Worm (Caenorhabditis elegans): Measurements from ENCODE around the gene B0416.7.
A peak's percentile ranks its signal among the peaks of the same experiment; 100 is the strongest.

Gene B0416.7

DNA sequence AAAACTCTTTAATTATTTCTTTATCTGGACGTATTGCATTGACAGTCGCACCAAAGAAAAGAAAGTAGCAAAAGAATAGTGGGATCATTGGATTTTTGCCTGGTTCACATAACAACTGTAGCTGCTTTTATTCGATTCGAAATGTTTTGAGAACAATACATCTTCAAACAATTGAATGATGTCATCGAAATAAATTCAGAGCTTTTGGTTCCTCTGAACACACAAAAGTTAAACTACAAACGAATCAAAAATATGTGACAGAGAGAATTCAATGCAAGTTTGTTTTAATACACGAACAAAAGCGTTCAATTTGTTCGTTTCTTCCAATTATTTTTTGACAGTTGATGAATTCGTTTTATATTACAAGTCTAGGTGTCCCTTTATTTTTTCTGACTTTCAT, 13.5 kb upstream of the B0416.7 start, which contains the start of gene H29C22.1:
Gene H29C22.1, minus strand, starts transcription at position 101 of the 400 bp plus-strand sequence.
- TF ChIP-seq tbx-37 (GFP tag; conservative IDR thresholded peaks at IDR 0.05) (no peak), B0310.2 (tag; optimal IDR thresholded peaks at IDR 0.05) (no peak), ets-7 (tag; optimal IDR thresholded peaks at IDR 0.05) (no peak)

DNA sequence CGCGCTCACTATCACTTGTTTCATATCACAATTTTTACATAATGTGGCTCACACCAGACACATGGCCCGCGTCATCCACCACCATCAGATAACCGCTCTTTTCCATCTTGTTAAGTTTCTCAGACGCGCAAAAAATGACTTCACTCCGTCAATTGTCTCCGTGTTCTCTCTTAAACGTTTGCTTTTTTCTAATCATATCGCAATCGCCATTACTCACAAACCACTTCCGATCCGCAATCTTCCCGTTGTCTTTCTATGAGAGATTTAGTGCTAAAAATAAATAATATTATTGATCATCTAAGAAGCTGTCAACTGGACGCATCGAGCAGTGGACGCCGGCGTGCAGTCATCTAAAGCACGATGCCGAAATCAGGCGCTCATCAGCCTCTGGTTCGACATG, 5.7 kb upstream of the B0416.7 start, which contains the start of gene tmc-2:
Gene tmc-2, plus strand, starts transcription at position 301 of the 400 bp plus-strand sequence.
- TF ChIP-seq hmbx-1 (tag; optimal IDR thresholded peaks at IDR 0.05) (no peak), ama-1 (optimal IDR thresholded peaks at IDR 0.05) (no peak), scrt-1 (GFP tag; IDR thresholded peaks at IDR 0.05) (no peak), ceh-13 (GFP tag; optimal IDR thresholded peaks at IDR 0.05) (no peak), tra-4 (tag; optimal IDR thresholded peaks at IDR 0.05) (no peak)

DNA sequence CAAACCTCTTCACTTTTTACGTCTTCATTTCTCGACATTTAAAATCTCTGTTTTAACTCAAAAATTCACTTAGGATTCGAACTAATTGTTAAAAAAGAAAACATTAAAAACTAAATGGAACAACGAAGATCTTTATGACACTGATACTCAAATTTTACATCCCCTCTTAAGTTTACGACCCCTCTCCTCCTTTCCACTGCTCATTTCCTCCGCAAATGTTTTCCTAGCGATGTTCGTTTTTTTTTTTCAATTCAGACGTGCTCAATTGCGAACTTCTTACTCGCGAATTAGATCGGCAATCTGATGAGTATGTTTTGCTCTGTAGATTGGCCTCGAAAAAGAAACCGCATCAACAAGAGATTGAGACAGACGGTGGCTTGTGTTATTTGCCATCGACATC, 5.0 kb upstream of the B0416.7 start:
- TF ChIP-seq ets-7 (tag; optimal IDR thresholded peaks at IDR 0.05) (no peak), aly-1 (tag; optimal IDR thresholded peaks at IDR 0.05) (no peak), ceh-13 (GFP tag; optimal IDR thresholded peaks at IDR 0.05) (no peak), F13C5.2 (tag; optimal IDR thresholded peaks at IDR 0.05) (no peak), hmg-4 (GFP tag; optimal IDR thresholded peaks at IDR 0.05) (no peak), ceh-36 (tag; optimal IDR thresholded peaks at IDR 0.05) (no peak), flt-1 (GFP tag; IDR thresholded peaks at IDR 0.05) (no peak), scrt-1 (GFP tag; IDR thresholded peaks at IDR 0.05) (no peak), ama-1 (optimal IDR thresholded peaks at IDR 0.05) (no peak), B0310.2 (tag; optimal IDR thresholded peaks at IDR 0.05) (no peak), tra-4 (tag; optimal IDR thresholded peaks at IDR 0.05) (no peak), pes-1 (GFP tag; IDR thresholded peaks at IDR 0.05) (no peak), tbx-37 (GFP tag; conservative IDR thresholded peaks at IDR 0.05) (no peak), hmbx-1 (tag; optimal IDR thresholded peaks at IDR 0.05) (no peak), hnd-1 (tag; optimal IDR thresholded peaks at IDR 0.05) (no peak), tbx-11 (GFP tag; IDR thresholded peaks at IDR 0.05) (no peak), sea-1 (GFP tag; conservative IDR thresholded peaks at IDR 0.05) (no peak)

DNA sequence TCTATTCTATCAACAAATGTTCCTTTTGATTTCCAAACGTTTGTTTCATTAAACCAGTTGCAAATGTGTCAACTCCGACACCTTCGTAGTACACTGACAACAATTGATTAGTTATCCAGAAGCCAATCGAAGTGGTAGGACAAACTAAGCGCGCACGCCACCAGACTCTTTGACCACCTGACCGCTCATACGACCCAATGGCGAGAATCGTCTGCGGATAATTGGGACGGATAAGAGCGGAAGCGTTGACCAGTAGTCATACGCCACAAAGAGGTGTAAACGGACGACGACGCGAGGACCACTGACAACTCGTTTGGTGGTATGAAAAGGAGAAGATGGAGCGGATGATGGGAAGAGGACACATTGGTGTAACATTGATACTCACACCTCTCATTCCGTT, 2.6 kb upstream of the B0416.7 start:
- TF ChIP-seq B0310.2 (tag; optimal IDR thresholded peaks at IDR 0.05) (no peak), tbx-11 (GFP tag; IDR thresholded peaks at IDR 0.05) (no peak), hnd-1 (tag; optimal IDR thresholded peaks at IDR 0.05) (no peak), ceh-13 (GFP tag; optimal IDR thresholded peaks at IDR 0.05) (no peak), hmbx-1 (tag; optimal IDR thresholded peaks at IDR 0.05) (no peak), hmg-4 (GFP tag; optimal IDR thresholded peaks at IDR 0.05) (peak; percentile 5), scrt-1 (GFP tag; IDR thresholded peaks at IDR 0.05) (no peak), tra-4 (tag; optimal IDR thresholded peaks at IDR 0.05) (no peak), pes-1 (GFP tag; IDR thresholded peaks at IDR 0.05) (no peak)

DNA sequence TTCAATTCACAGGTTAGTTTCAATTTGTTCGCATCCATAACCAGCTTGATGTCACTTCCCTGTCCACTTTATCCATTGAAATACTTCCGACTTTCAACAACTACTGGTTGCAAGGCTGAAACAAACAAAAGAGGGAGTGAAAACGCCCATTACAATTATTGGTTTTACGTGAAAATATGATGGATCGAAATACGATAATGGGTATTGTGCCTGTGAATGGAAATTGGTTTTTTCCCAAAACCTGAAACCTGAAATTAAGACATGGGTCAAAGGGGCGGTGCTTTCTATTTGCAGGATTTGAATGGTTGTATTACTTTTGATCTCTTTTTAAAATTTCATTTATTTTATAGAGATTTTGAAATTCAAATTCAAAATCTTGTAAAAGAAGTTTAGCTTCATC, 1.1 kb upstream of the B0416.7 start, which contains the start of gene B0416.2:
Gene B0416.2, plus strand, starts transcription at position 301 of the 400 bp plus-strand sequence.
- TF ChIP-seq ama-1 (optimal IDR thresholded peaks at IDR 0.05) (no peak), tbx-37 (GFP tag; conservative IDR thresholded peaks at IDR 0.05) (no peak), ets-7 (tag; optimal IDR thresholded peaks at IDR 0.05) (no peak), ceh-36 (tag; optimal IDR thresholded peaks at IDR 0.05) (no peak), ceh-13 (GFP tag; optimal IDR thresholded peaks at IDR 0.05) (no peak), B0310.2 (tag; optimal IDR thresholded peaks at IDR 0.05) (no peak), tra-4 (tag; optimal IDR thresholded peaks at IDR 0.05) (no peak), aly-1 (tag; optimal IDR thresholded peaks at IDR 0.05) (no peak)

DNA sequence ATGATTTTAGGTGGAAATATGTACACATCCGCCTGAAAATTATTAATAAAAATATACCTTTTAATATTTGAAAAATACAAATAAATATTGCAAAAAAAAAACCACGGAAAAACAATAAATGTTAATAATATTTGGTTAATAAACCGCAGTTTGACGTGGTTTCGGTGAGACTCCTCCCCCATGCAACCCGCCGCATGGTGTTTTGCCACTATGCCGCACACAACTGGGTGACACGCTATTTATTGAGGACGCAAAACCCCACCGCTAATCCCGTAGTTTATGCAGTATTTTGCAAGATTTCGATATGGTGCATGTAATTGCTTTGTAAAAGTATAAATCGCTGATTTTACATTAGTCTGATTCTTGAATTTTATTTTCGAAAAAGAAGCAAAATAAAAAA, 1.1 kb downstream of the B0416.7 start, which contains the start of gene gly-13:
Gene gly-13, minus strand, starts transcription at position 32 of the 400 bp plus-strand sequence.
- peak; percentile 76 for TF ChIP-seq scrt-1 (GFP tag; IDR thresholded peaks at IDR 0.05)
- peak; percentile 88 for TF ChIP-seq F13C5.2 (tag; optimal IDR thresholded peaks at IDR 0.05)
- peak; percentile 38 for TF ChIP-seq B0310.2 (tag; optimal IDR thresholded peaks at IDR 0.05)
- peak; percentile 58 for TF ChIP-seq hmg-4 (GFP tag; optimal IDR thresholded peaks at IDR 0.05)
- TF ChIP-seq hmbx-1 (tag; optimal IDR thresholded peaks at IDR 0.05) = peak; percentile 40
- TF ChIP-seq hnd-1 (tag; optimal IDR thresholded peaks at IDR 0.05) = peak; percentile 33
- no peak for TF ChIP-seq tra-4 (tag; optimal IDR thresholded peaks at IDR 0.05)
- peak; percentile 78 for TF ChIP-seq ceh-36 (tag; optimal IDR thresholded peaks at IDR 0.05)
- TF ChIP-seq tbx-37 (GFP tag; conservative IDR thresholded peaks at IDR 0.05) = peak; percentile 49; the same call in 1 of the 2 replicates
- peak; percentile 44 for TF ChIP-seq ceh-13 (GFP tag; optimal IDR thresholded peaks at IDR 0.05)
- peak; percentile 51 for TF ChIP-seq flt-1 (GFP tag; IDR thresholded peaks at IDR 0.05)
- TF ChIP-seq sea-1 (GFP tag; conservative IDR thresholded peaks at IDR 0.05) = peak; percentile 67; the same call in 1 of the 2 replicates
- no peak for TF ChIP-seq ama-1 (optimal IDR thresholded peaks at IDR 0.05)
- no peak for TF ChIP-seq aly-1 (tag; optimal IDR thresholded peaks at IDR 0.05)
- peak; percentile 60; the same call in 1 of the 2 replicates for TF ChIP-seq tbx-11 (GFP tag; IDR thresholded peaks at IDR 0.05)
- TF ChIP-seq ets-7 (tag; optimal IDR thresholded peaks at IDR 0.05) = no peak
- TF ChIP-seq pes-1 (GFP tag; IDR thresholded peaks at IDR 0.05) = no peak; the same call in none of the 2 replicates

DNA sequence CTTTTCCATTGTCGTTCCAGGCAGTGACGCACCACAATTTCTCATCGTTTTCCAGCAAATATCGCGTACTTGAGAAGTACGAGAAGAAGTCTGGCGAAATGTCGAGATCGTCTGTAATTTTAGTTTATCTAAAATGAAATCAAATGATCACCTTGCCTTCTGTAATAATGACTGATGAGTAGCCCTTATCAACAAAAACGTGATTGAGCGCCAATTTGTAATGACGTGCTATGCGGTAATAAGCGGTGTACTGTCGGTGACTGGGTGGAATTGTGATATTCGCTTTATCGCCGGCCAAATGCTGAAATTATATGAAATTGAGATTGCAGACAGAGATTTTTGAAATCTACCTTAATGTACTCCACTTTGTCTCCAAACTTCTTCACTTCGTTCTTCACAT, 2.3 kb downstream of the B0416.7 start:
- no peak for TF ChIP-seq tbx-37 (GFP tag; conservative IDR thresholded peaks at IDR 0.05)
- no peak for TF ChIP-seq ets-7 (tag; optimal IDR thresholded peaks at IDR 0.05)
- TF ChIP-seq F13C5.2 (tag; optimal IDR thresholded peaks at IDR 0.05) = no peak
- no peak for TF ChIP-seq ceh-13 (GFP tag; optimal IDR thresholded peaks at IDR 0.05)
- no peak for TF ChIP-seq ceh-36 (tag; optimal IDR thresholded peaks at IDR 0.05)
- no peak for TF ChIP-seq tbx-11 (GFP tag; IDR thresholded peaks at IDR 0.05)
- TF ChIP-seq sea-1 (GFP tag; conservative IDR thresholded peaks at IDR 0.05) = no peak
- TF ChIP-seq aly-1 (tag; optimal IDR thresholded peaks at IDR 0.05) = no peak
- no peak for TF ChIP-seq hmg-4 (GFP tag; optimal IDR thresholded peaks at IDR 0.05)
- TF ChIP-seq hmbx-1 (tag; optimal IDR thresholded peaks at IDR 0.05) = no peak
- TF ChIP-seq scrt-1 (GFP tag; IDR thresholded peaks at IDR 0.05) = no peak
- TF ChIP-seq tra-4 (tag; optimal IDR thresholded peaks at IDR 0.05) = no peak
- TF ChIP-seq flt-1 (GFP tag; IDR thresholded peaks at IDR 0.05) = no peak
- TF ChIP-seq hnd-1 (tag; optimal IDR thresholded peaks at IDR 0.05) = no peak
- no peak for TF ChIP-seq B0310.2 (tag; optimal IDR thresholded peaks at IDR 0.05)

DNA sequence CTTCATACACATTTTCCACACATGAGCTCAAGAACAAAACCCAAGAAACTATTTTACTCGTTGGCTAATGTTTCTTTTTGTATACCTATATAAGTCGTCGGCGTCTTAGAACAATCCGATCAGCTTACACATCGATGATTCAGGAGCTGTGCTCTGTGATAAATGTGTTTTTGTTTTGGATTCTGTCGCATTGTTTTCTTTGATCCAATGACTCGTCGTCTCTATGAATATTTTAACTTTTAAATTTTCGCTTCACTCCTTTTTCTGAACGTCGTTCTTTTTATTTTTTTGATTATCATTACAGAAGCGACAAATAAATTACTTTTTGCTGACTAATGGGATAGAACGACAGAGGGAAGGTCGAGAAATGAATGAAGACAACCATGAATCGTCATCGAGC, 6.4 kb downstream of the B0416.7 start, which contains the start of gene B0416.3:
Gene B0416.3, plus strand, starts transcription at position 301 of the 400 bp plus-strand sequence.
- TF ChIP-seq ceh-13 (GFP tag; optimal IDR thresholded peaks at IDR 0.05) (no peak), scrt-1 (GFP tag; IDR thresholded peaks at IDR 0.05) (no peak), pes-1 (GFP tag; IDR thresholded peaks at IDR 0.05) (no peak), tra-4 (tag; optimal IDR thresholded peaks at IDR 0.05) (no peak), ama-1 (optimal IDR thresholded peaks at IDR 0.05) (no peak), ceh-36 (tag; optimal IDR thresholded peaks at IDR 0.05) (no peak), B0310.2 (tag; optimal IDR thresholded peaks at IDR 0.05) (no peak)
